Worm (Caenorhabditis elegans) whole organism, early embryonic: ENCODE results near the gene F32D8.4.

Experiments used
- B0310.2 ChIP-seq: sonication (generic microtip); optimal IDR thresholded peaks from 2 replicates; lab custom pipeline; 2016; ENCODE audit warnings: mild to moderate bottlenecking, missing genetic modification characterization, missing compliant biosample characterization
- F13C5.2 ChIP-seq: sonication (generic microtip); optimal IDR thresholded peaks from 2 replicates; lab custom pipeline; 2017; ENCODE audit warnings: mild to moderate bottlenecking, missing genetic modification characterization, inconsistent platforms, missing compliant biosample characterization
- aly-1 ChIP-seq: sonication (generic microtip); optimal IDR thresholded peaks from 2 replicates; lab custom pipeline; 2016; ENCODE audit warnings: missing genetic modification characterization, missing compliant biosample characterization
- ama-1 ChIP-seq: fragments of 150-350 bp; optimal IDR thresholded peaks from 2 replicates; lab custom pipeline; 2014
- ceh-13 ChIP-seq: fragments of 200-800 bp; sonication (Bioruptor generic); optimal IDR thresholded peaks from 2 replicates; lab custom pipeline; 2018; ENCODE audit warnings: mild to moderate bottlenecking, missing genetic modification characterization, missing compliant biosample characterization
- ceh-36 ChIP-seq: sonication (generic microtip); optimal IDR thresholded peaks from 2 replicates; lab custom pipeline; 2016; ENCODE audit warnings: missing genetic modification characterization, inconsistent platforms, missing compliant biosample characterization
- ets-7 ChIP-seq: sonication (generic microtip); optimal IDR thresholded peaks from 2 replicates; lab custom pipeline; 2016; ENCODE audit warnings: missing genotype, missing genetic modification characterization, missing compliant biosample characterization
- flt-1 ChIP-seq: fragments of 200-800 bp; sonication (Bioruptor generic); IDR thresholded peaks from 2 replicates; pipeline ENCODE4 v1.3.6; 2022; ENCODE audit warnings: missing genetic modification characterization, missing compliant biosample characterization
- hmbx-1 ChIP-seq: sonication (generic microtip); optimal IDR thresholded peaks from 2 replicates; lab custom pipeline; 2016; ENCODE audit warnings: mild to moderate bottlenecking, missing genetic modification characterization, missing compliant biosample characterization
- hmg-4 ChIP-seq: fragments of 200-800 bp; sonication (Bioruptor generic); optimal IDR thresholded peaks from 2 replicates; lab custom pipeline; 2018; ENCODE audit warnings: mild to moderate bottlenecking, missing genetic modification characterization, missing compliant biosample characterization
- hnd-1 ChIP-seq: sonication (generic microtip); optimal IDR thresholded peaks from 2 replicates; lab custom pipeline; 2016; ENCODE audit warnings: missing genetic modification characterization, missing compliant biosample characterization
- pes-1 ChIP-seq: fragments of 200-800 bp; sonication (Bioruptor generic); IDR thresholded peaks from 2 replicates; pipeline ENCODE4 v1.3.6; 2022; ENCODE audit warnings: missing genetic modification reagents, missing genetic modification characterization, missing compliant biosample characterization
- scrt-1 ChIP-seq: fragments of 200-800 bp; sonication (Bioruptor generic); IDR thresholded peaks from 2 replicates; pipeline ENCODE4 v1.3.6; 2022; ENCODE audit warnings: missing genetic modification characterization, missing compliant biosample characterization
- sea-1 ChIP-seq: fragments of 200-800 bp; sonication (Bioruptor generic); conservative IDR thresholded peaks from 2 replicates; pipeline ENCODE4 v1.3.6; 2022; ENCODE audit warnings: missing genetic modification characterization, missing compliant biosample characterization
- tbx-11 ChIP-seq: fragments of 200-800 bp; sonication (Bioruptor generic); IDR thresholded peaks from 2 replicates; pipeline ENCODE4 v1.3.6; 2022; ENCODE audit warnings: missing genetic modification characterization, missing compliant biosample characterization
- tbx-37 ChIP-seq: fragments of 200-800 bp; sonication (Bioruptor generic); conservative IDR thresholded peaks from 2 replicates; pipeline ENCODE4 v1.3.6; 2022; ENCODE audit warnings: missing genetic modification reagents, missing genetic modification characterization, missing compliant biosample characterization
- tra-4 ChIP-seq: sonication (generic microtip); optimal IDR thresholded peaks from 2 replicates; lab custom pipeline; 2017; ENCODE audit warnings: missing genetic modification characterization, missing compliant biosample characterization

The F32D8.4 gene

ce11 chrV:10888153-10888552, 5.2 kb downstream of the F32D8.4 start:
- TF ChIP-seq hmg-4 (GFP tag; lab: Kevin White, UChicago) (no peak), tra-4 (no peak), aly-1 (tag; lab: Kevin White, UChicago) (no peak), B0310.2 (tag; lab: Kevin White, UChicago) (no peak), hmbx-1 (tag; lab: Kevin White, UChicago) (no peak), tbx-37 (GFP tag; lab: Robert Waterston, UW) (no peak)

ce11 chrV:10887564-10887963, 5.8 kb downstream of the F32D8.4 start:
- TF ChIP-seq ceh-36 (tag; lab: Kevin White, UChicago) (no peak), hmbx-1 (tag; lab: Kevin White, UChicago) (no peak), ama-1 (no peak), tbx-37 (GFP tag; lab: Robert Waterston, UW) (no peak), aly-1 (tag; lab: Kevin White, UChicago) (no peak), ets-7 (tag; lab: Kevin White, UChicago) (no peak), hmg-4 (GFP tag; lab: Kevin White, UChicago) (no peak)

- no peak for TF ChIP-seq ceh-36 (tag; lab: Kevin White, UChicago)
- TF ChIP-seq ama-1, result no peak
- TF ChIP-seq ets-7 (tag; lab: Kevin White, UChicago), result no peak
- no peak for TF ChIP-seq F13C5.2 (tag; lab: Kevin White, UChicago)
- TF ChIP-seq tbx-11 (GFP tag; lab: Robert Waterston, UW), result no peak
- TF ChIP-seq B0310.2 (tag; lab: Kevin White, UChicago), result no peak
Observed at ce11 chrV:10886405-10886887, 6.9 kb downstream of the F32D8.4 start, which contains the start of gene F32D8.3. F32D8.3 (plus strand) TSS chrV:10886837.

- TF ChIP-seq hmbx-1 (tag; lab: Kevin White, UChicago) (no peak), ama-1 (no peak), hmg-4 (GFP tag; lab: Kevin White, UChicago) (no peak), flt-1 (GFP tag; lab: Robert Waterston, UW) (no peak), tbx-37 (GFP tag; lab: Robert Waterston, UW) (no peak)
Observed at ce11 chrV:10883478-10883877, 9.9 kb downstream of the F32D8.4 start, which contains the start of gene F32D8.2. F32D8.2 (plus strand) TSS chrV:10883778.

ce11 chrV:10880138-10880882, 13.1 kb downstream of the F32D8.4 start, which contains the start of gene F32D8.1:
F32D8.1 (plus strand) TSS chrV:10880832.
- TF ChIP-seq ets-7 (tag; lab: Kevin White, UChicago) (no peak), pes-1 (GFP tag; lab: Robert Waterston, UW) (no peak), ama-1 (no peak)

- TF ChIP-seq scrt-1 (GFP tag; lab: Robert Waterston, UW) (no peak), hnd-1 (tag; lab: Kevin White, UChicago) (no peak), hmg-4 (GFP tag; lab: Kevin White, UChicago) (no peak), F13C5.2 (tag; lab: Kevin White, UChicago) (no peak), ceh-36 (tag; lab: Kevin White, UChicago) (no peak), tbx-11 (GFP tag; lab: Robert Waterston, UW) (no peak), ama-1 (no peak), aly-1 (tag; lab: Kevin White, UChicago) (no peak), sea-1 (GFP tag; lab: Robert Waterston, UW) (no peak), ets-7 (tag; lab: Kevin White, UChicago) (no peak), hmbx-1 (tag; lab: Kevin White, UChicago) (no peak), ceh-13 (GFP tag; lab: Kevin White, UChicago) (no peak), flt-1 (GFP tag; lab: Robert Waterston, UW) (no peak), B0310.2 (tag; lab: Kevin White, UChicago) (no peak), tra-4 (no peak), tbx-37 (GFP tag; lab: Robert Waterston, UW) (no peak), pes-1 (GFP tag; lab: Robert Waterston, UW) (no peak)
Observed at ce11 chrV:10877808-10878600, 15.4 kb downstream of the F32D8.4 start.

- TF ChIP-seq flt-1 (GFP tag; lab: Robert Waterston, UW) (no peak), tra-4 (no peak), aly-1 (tag; lab: Kevin White, UChicago) (no peak), hmg-4 (GFP tag; lab: Kevin White, UChicago) (no peak), hnd-1 (tag; lab: Kevin White, UChicago) (no peak), hmbx-1 (tag; lab: Kevin White, UChicago) (no peak), ama-1 (no peak), tbx-37 (GFP tag; lab: Robert Waterston, UW) (no peak), ceh-13 (GFP tag; lab: Kevin White, UChicago) (no peak), scrt-1 (GFP tag; lab: Robert Waterston, UW) (no peak), ets-7 (tag; lab: Kevin White, UChicago) (no peak), B0310.2 (tag; lab: Kevin White, UChicago) (no peak), F13C5.2 (tag; lab: Kevin White, UChicago) (no peak), pes-1 (GFP tag; lab: Robert Waterston, UW) (no peak), sea-1 (GFP tag; lab: Robert Waterston, UW) (no peak), ceh-36 (tag; lab: Kevin White, UChicago) (no peak), tbx-11 (GFP tag; lab: Robert Waterston, UW) (no peak)
Observed at ce11 chrV:10876512-10876911, 16.8 kb downstream of the F32D8.4 start.
